Fruit fly (Drosophila melanogaster) whole organism, embryonic: ENCODE data around the gene CG15803.

Source experiments
- CG10321 ChIP-seq: fragments of 200-800 bp; sonication (Bioruptor generic); IDR thresholded peaks from 2 replicates; pipeline ENCODE4 v1.3.6; 2022; ENCODE audit warnings: missing biosample characterization, missing genetic modification characterization
- CG11085 ChIP-seq: fragments of 200-800 bp; sonication (Bioruptor generic); IDR thresholded peaks from 2 replicates; pipeline ENCODE4 v1.3.6; 2022; ENCODE audit warnings: missing biosample characterization, missing genetic modification characterization
- CG11560 ChIP-seq: fragments of 200-800 bp; sonication (Bioruptor generic); IDR thresholded peaks from 3 replicates; pipeline ENCODE4 v1.3.6; 2022; ENCODE audit warnings: missing biosample characterization, missing genetic modification characterization
- CG12155 ChIP-seq: fragments of 200-800 bp; sonication (Bioruptor generic); optimal IDR thresholded peaks from 3 replicates; lab custom pipeline; 2016; ENCODE audit warnings: missing biosample characterization, missing genetic modification characterization
- CG12942 ChIP-seq: fragments of 200-800 bp; sonication (Bioruptor generic); optimal IDR thresholded peaks from 3 replicates; lab custom pipeline; 2016; ENCODE audit warnings: missing biosample characterization, missing genetic modification characterization
- CG13624 ChIP-seq: fragments of 200-800 bp; sonication (Bioruptor generic); optimal IDR thresholded peaks from 2 replicates; lab custom pipeline; 2016; ENCODE audit warnings: missing biosample characterization, missing genetic modification characterization
- CG13894 ChIP-seq: fragments of 200-800 bp; sonication (Bioruptor generic); optimal IDR thresholded peaks from 3 replicates; lab custom pipeline; 2018; ENCODE audit warnings: missing biosample characterization, mild to moderate bottlenecking, missing genetic modification characterization, moderate library complexity
- CG14710 ChIP-seq: fragments of 200-800 bp; sonication (Bioruptor generic); optimal IDR thresholded peaks from 3 replicates; lab custom pipeline; 2019; ENCODE audit warnings: missing biosample characterization, mild to moderate bottlenecking, missing genetic modification characterization, moderate library complexity
- CG14965 ChIP-seq: fragments of 200-800 bp; sonication (Bioruptor generic); optimal IDR thresholded peaks from 2 replicates; lab custom pipeline; 2016; ENCODE audit warnings: missing biosample characterization, missing genetic modification characterization, borderline replicate concordance
- CG15696 ChIP-seq: fragments of 200-800 bp; sonication (Bioruptor generic); optimal IDR thresholded peaks from 2 replicates; lab custom pipeline; 2019; ENCODE audit warnings: missing biosample characterization, mild to moderate bottlenecking, missing genetic modification characterization, moderate library complexity
- CG16779 ChIP-seq: fragments of 200-800 bp; sonication (Bioruptor generic); IDR thresholded peaks from 2 replicates; pipeline ENCODE4 v1.3.6; 2022; ENCODE audit warnings: missing biosample characterization, missing genetic modification characterization
- CG2116 ChIP-seq: fragments of 200-800 bp; sonication (Bioruptor generic); optimal IDR thresholded peaks from 3 replicates; lab custom pipeline; 2018; ENCODE audit warnings: missing biosample characterization, mild to moderate bottlenecking, missing genetic modification characterization
- CG31224 ChIP-seq: fragments of 200-800 bp; sonication (Bioruptor generic); IDR thresholded peaks from 2 replicates; pipeline ENCODE4 v1.3.6; 2022; ENCODE audit warnings: missing biosample characterization, missing genetic modification characterization
- CG3838 ChIP-seq: fragments of 200-800 bp; sonication (Bioruptor generic); optimal IDR thresholded peaks from 3 replicates; lab custom pipeline; 2016; ENCODE audit warnings: missing biosample characterization, missing genetic modification characterization
- CG3847 ChIP-seq: fragments of 200-800 bp; sonication (Bioruptor generic); IDR thresholded peaks from 2 replicates; pipeline ENCODE4 v1.3.6; 2022; ENCODE audit warnings: missing biosample characterization, missing genetic modification characterization
- CG4730 ChIP-seq: fragments of 200-800 bp; sonication (Bioruptor generic); IDR thresholded peaks from 2 replicates; pipeline ENCODE4 v1.3.6; 2022; ENCODE audit warnings: missing biosample characterization, missing genetic modification characterization
- CG6654 ChIP-seq: fragments of 200-800 bp; sonication (Bioruptor generic); optimal IDR thresholded peaks from 2 replicates; lab custom pipeline; 2017; ENCODE audit warnings: missing biosample characterization, mild to moderate bottlenecking, missing genetic modification characterization
- CG6689 ChIP-seq: fragments of 200-800 bp; sonication (Bioruptor generic); IDR thresholded peaks from 2 replicates; pipeline ENCODE4 v1.3.6; 2022; ENCODE audit warnings: missing biosample characterization, missing genetic modification characterization
- CG8478 ChIP-seq: fragments of >200 bp; optimal IDR thresholded peaks from 2 replicates; lab custom pipeline; 2018
- CG9817 ChIP-seq: fragments of 200-800 bp; sonication (Bioruptor generic); optimal IDR thresholded peaks from 2 replicates; lab custom pipeline; 2018; ENCODE audit warnings: missing biosample characterization, mild to moderate bottlenecking, missing genetic modification characterization, moderate library complexity
- Chrac-16 ChIP-seq: fragments of 200-800 bp; sonication (Bioruptor generic); optimal IDR thresholded peaks from 3 replicates; lab custom pipeline; 2016; ENCODE audit warnings: missing biosample characterization, missing genetic modification characterization
- CrebB ChIP-seq: fragments of 200-800 bp; sonication (Bioruptor generic); optimal IDR thresholded peaks from 3 replicates; lab custom pipeline; 2018; ENCODE audit warnings: missing biosample characterization, mild to moderate bottlenecking, missing genetic modification characterization
- Dad ChIP-seq: fragments of 200-800 bp; sonication (Bioruptor generic); optimal IDR thresholded peaks from 3 replicates; lab custom pipeline; 2016; ENCODE audit warnings: missing biosample characterization, missing genetic modification characterization
- Dek ChIP-seq: fragments of 200-800 bp; sonication (Bioruptor generic); optimal IDR thresholded peaks from 3 replicates; lab custom pipeline; 2019; ENCODE audit warnings: missing biosample characterization, mild to moderate bottlenecking, missing genetic modification characterization, moderate library complexity
- Ets97D ChIP-seq: fragments of 200-800 bp; sonication (Bioruptor generic); optimal IDR thresholded peaks from 3 replicates; lab custom pipeline; 2016; ENCODE audit warnings: missing biosample characterization, missing genetic modification characterization
- HLH4C ChIP-seq: fragments of 200-800 bp; sonication (Bioruptor generic); IDR thresholded peaks from 3 replicates; pipeline ENCODE4 v1.3.6; 2022; ENCODE audit warnings: missing biosample characterization, missing genetic modification characterization; ENCODE audit not compliant: partially characterized antibody
- NFAT ChIP-seq: fragments of 200-800 bp; sonication (Bioruptor generic); IDR thresholded peaks from 2 replicates; pipeline ENCODE4 v1.3.6; 2022; ENCODE audit warnings: missing biosample characterization, missing genetic modification characterization
- Neu2 ChIP-seq: fragments of 200-800 bp; sonication (Bioruptor generic); optimal IDR thresholded peaks from 3 replicates; lab custom pipeline; 2016; ENCODE audit warnings: missing biosample characterization, missing genetic modification characterization, borderline replicate concordance
- Ravus ChIP-seq: fragments of 200-800 bp; sonication (Bioruptor generic); IDR thresholded peaks from 2 replicates; pipeline ENCODE4 v1.3.6; 2022; ENCODE audit warnings: missing biosample characterization, missing genetic modification characterization
- Sin3A ChIP-seq: fragments of >200 bp; optimal IDR thresholded peaks from 2 replicates; lab custom pipeline; 2018
- Sry-β ChIP-seq: fragments of 200-800 bp; sonication (Bioruptor generic); optimal IDR thresholded peaks from 2 replicates; lab custom pipeline; 2018; ENCODE audit warnings: missing biosample characterization, mild to moderate bottlenecking, missing genetic modification characterization, moderate library complexity
- Ssrp ChIP-seq: fragments of 200-800 bp; sonication (Bioruptor generic); optimal IDR thresholded peaks from 2 replicates; lab custom pipeline; 2018; ENCODE audit warnings: missing biosample characterization, mild to moderate bottlenecking, missing genetic modification characterization, moderate library complexity
- ash1 ChIP-seq: fragments of 200-800 bp; sonication (Bioruptor generic); optimal IDR thresholded peaks from 2 replicates; lab custom pipeline; 2018; ENCODE audit warnings: missing biosample characterization, mild to moderate bottlenecking, missing genetic modification characterization
- cato ChIP-seq: fragments of 200-800 bp; sonication (Bioruptor generic); optimal IDR thresholded peaks from 2 replicates; lab custom pipeline; 2016; ENCODE audit warnings: missing biosample characterization, missing genetic modification characterization, borderline replicate concordance
- crc ChIP-seq: fragments of 200-800 bp; sonication (Bioruptor generic); optimal IDR thresholded peaks from 2 replicates; lab custom pipeline; 2016; ENCODE audit warnings: missing biosample characterization, missing genetic modification characterization
- dpn ChIP-seq, 2 experiments: fragments of 200-800 bp; sonication (Bioruptor generic); optimal IDR thresholded peaks; 3 replicates each; lab custom pipeline; 2016; ENCODE audit warnings: missing biosample characterization in 2 of 2, missing genetic modification characterization in 2 of 2
- eve ChIP-seq, 2 experiments: fragments of >200 bp; optimal IDR thresholded peaks; 2 replicates each; lab custom pipeline; 2017; ENCODE audit warnings: missing biosample characterization in 2 of 2, missing genetic modification characterization in 2 of 2
- eyg ChIP-seq: fragments of 200-800 bp; sonication (Bioruptor generic); optimal IDR thresholded peaks from 3 replicates; lab custom pipeline; 2016; ENCODE audit warnings: missing biosample characterization, missing genetic modification characterization
- fd64A ChIP-seq: fragments of 200-800 bp; sonication (Bioruptor generic); optimal IDR thresholded peaks from 3 replicates; lab custom pipeline; 2018; ENCODE audit warnings: missing biosample characterization, mild to moderate bottlenecking, missing genetic modification characterization
- gce ChIP-seq: fragments of 200-800 bp; sonication (Bioruptor generic); IDR thresholded peaks from 3 replicates; pipeline ENCODE4 v1.3.6; 2022; ENCODE audit warnings: missing biosample characterization, missing genetic modification characterization
- gem ChIP-seq: fragments of 200-800 bp; sonication (Bioruptor generic); optimal IDR thresholded peaks from 2 replicates; lab custom pipeline; 2019; ENCODE audit warnings: missing biosample characterization, mild to moderate bottlenecking, missing genetic modification characterization, moderate library complexity
- inv ChIP-seq: fragments of 200-800 bp; sonication (Bioruptor generic); IDR thresholded peaks from 2 replicates; pipeline ENCODE4 v1.3.6; 2022; ENCODE audit warnings: missing biosample characterization, missing genetic modification characterization; ENCODE audit not compliant: partially characterized antibody
- lbe ChIP-seq: fragments of 200-800 bp; sonication (Bioruptor generic); optimal IDR thresholded peaks from 2 replicates; lab custom pipeline; 2016; ENCODE audit warnings: missing biosample characterization, mild to moderate bottlenecking, missing genetic modification characterization
- odd ChIP-seq: fragments of 200-800 bp; sonication (Bioruptor generic); optimal IDR thresholded peaks from 2 replicates; lab custom pipeline; 2017; ENCODE audit warnings: missing biosample characterization, mild to moderate bottlenecking, missing genetic modification characterization
- pros ChIP-seq: fragments of 200-800 bp; sonication (Bioruptor generic); optimal IDR thresholded peaks from 3 replicates; lab custom pipeline; 2019; ENCODE audit warnings: missing biosample characterization, mild to moderate bottlenecking, missing genetic modification characterization, moderate library complexity
- pum ChIP-seq: fragments of 200-800 bp; sonication (Bioruptor generic); optimal IDR thresholded peaks from 2 replicates; lab custom pipeline; 2016; ENCODE audit warnings: missing biosample characterization, missing genetic modification characterization
- toy ChIP-seq: fragments of 200-800 bp; sonication (Bioruptor generic); IDR thresholded peaks from 2 replicates; pipeline ENCODE4 v1.3.6; 2022; ENCODE audit warnings: missing biosample characterization, missing genetic modification characterization
- ttk ChIP-seq: fragments of 200-800 bp; sonication (Bioruptor generic); IDR thresholded peaks from 2 replicates; pipeline ENCODE4 v2.1.2; 2022; ENCODE audit warnings: missing biosample characterization, missing genetic modification characterization
- vnd ChIP-seq: fragments of 200-800 bp; sonication (Bioruptor generic); IDR thresholded peaks from 3 replicates; pipeline ENCODE4 v1.3.6; 2022; ENCODE audit warnings: missing biosample characterization, missing genetic modification characterization; ENCODE audit not compliant: partially characterized antibody
- z ChIP-seq: fragments of 200-800 bp; sonication (Bioruptor generic); IDR thresholded peaks from 3 replicates; pipeline ENCODE4 v1.3.6; 2022; ENCODE audit warnings: missing biosample characterization, missing genetic modification characterization
- zf30C ChIP-seq: fragments of 200-800 bp; sonication (Bioruptor generic); optimal IDR thresholded peaks from 3 replicates; lab custom pipeline; 2018; ENCODE audit warnings: missing biosample characterization, mild to moderate bottlenecking, missing genetic modification characterization
- zfh2 ChIP-seq: fragments of 200-800 bp; sonication (Bioruptor generic); optimal IDR thresholded peaks from 2 replicates; lab custom pipeline; 2016; ENCODE audit warnings: missing biosample characterization, missing genetic modification characterization

CG15803 gene

DNA sequence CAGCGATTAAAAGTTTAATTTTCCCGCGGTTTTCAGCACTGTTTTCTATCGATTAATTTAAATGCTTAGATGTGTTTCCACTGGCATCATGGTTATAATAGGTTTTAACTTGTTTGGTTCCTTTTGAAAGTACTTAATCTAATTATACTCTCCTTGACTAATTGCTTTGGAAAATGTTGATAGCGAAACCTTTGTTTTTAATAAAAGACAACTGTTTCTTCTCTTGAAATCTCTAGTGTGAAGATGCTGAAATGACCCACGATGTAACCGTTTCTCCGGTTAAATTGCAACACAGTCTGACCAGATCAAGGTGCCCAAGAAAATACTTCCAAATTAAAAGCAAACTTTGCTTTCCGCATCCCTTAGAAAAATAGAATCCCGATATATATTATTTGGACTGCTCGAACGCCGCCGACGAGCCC, 61.6 kb downstream of the CG15803 start, which contains the start of gene Dlc90F (continued):
- TF ChIP-seq Ets97D (peak; percentile 94), cato (peak; percentile 67), CG10321 (GFP tag; lab: Robert Waterston, UW) (peak; percentile 23; the same call in 1 of the 2 replicates), ttk (GFP tag; lab: Robert Waterston, UW) (peak; percentile 80), CG16779 (GFP tag; lab: Robert Waterston, UW) (no peak), pros (GFP tag; lab: Kevin White, UChicago) (no peak), dpn (GFP tag; optimal IDR thresholded peaks at IDR 0.05; lab: Kevin White, UChicago) (peak; percentile 76 to 85), Sry-β (GFP tag; lab: Kevin White, UChicago) (no peak), CG3838 (peak; percentile 31), inv (GFP tag; lab: Robert Waterston, UW) (peak; percentile 29; the same call in 1 of the 2 replicates), CG31224 (GFP tag; lab: Robert Waterston, UW) (peak; percentile 71), zf30C (GFP tag; lab: Kevin White, UChicago) (no peak), eve (GFP tag; optimal IDR thresholded peaks at IDR 0.05; lab: Kevin White, UChicago) (no peak), CG11085 (GFP tag; lab: Robert Waterston, UW) (peak; percentile 67; the same call in 1 of the 2 replicates), Chrac-16 (GFP tag; lab: Kevin White, UChicago) (peak; percentile 84), Sin3A (peak; percentile 99), odd (GFP tag; lab: Kevin White, UChicago) (no peak), CG12942 (peak; percentile 69), vnd (GFP tag; lab: Robert Waterston, UW) (0 out of 3 replicates have a peak, but pooled peaks have one; percentile 42), CG2116 (GFP tag; lab: Kevin White, UChicago) (peak; percentile 82), NFAT (peak; percentile 65), CG13894 (tag; lab: Kevin White, UChicago) (peak; percentile 60), Ravus (peak; percentile 28; the same call in 1 of the 2 replicates), ash1 (GFP tag; lab: Kevin White, UChicago) (no peak), fd64A (GFP tag; lab: Kevin White, UChicago) (no peak), CG11560 (tag; lab: Robert Waterston, UW) (peak; percentile 83), CrebB (tag; lab: Kevin White, UChicago) (no peak), Neu2 (GFP tag; lab: Kevin White, UChicago) (no peak), HLH4C (GFP tag; lab: Robert Waterston, UW) (no peak), CG6689 (peak; percentile 75), zfh2 (GFP tag; lab: Kevin White, UChicago) (peak; percentile 80), gce (no peak; the same call in 2 of the 3 replicates), Dek (tag; lab: Kevin White, UChicago) (peak; percentile 73), CG12155 (GFP tag; lab: Kevin White, UChicago) (peak; percentile 80), CG13624 (GFP tag; lab: Kevin White, UChicago) (peak; percentile 88), CG4730 (GFP tag; lab: Robert Waterston, UW) (no peak), CG14965 (no peak), crc (GFP tag; lab: Kevin White, UChicago) (peak; percentile 82), CG14710 (tag; lab: Kevin White, UChicago) (peak; percentile 89), CG8478 (lab: Kevin White, UChicago) (no peak), CG6654 (peak; percentile 13), Dad (GFP tag; lab: Kevin White, UChicago) (peak; percentile 53), toy (no peak), gem (tag; lab: Kevin White, UChicago) (peak; percentile 87), CG9817 (peak; percentile 86), Ssrp (tag; lab: Kevin White, UChicago) (peak; percentile 84), lbe (GFP tag; lab: Kevin White, UChicago) (peak; percentile 40), CG15696 (tag; lab: Kevin White, UChicago) (peak; percentile 62), z (no peak), eyg (GFP tag; lab: Kevin White, UChicago) (peak; percentile 78), pum (GFP tag; lab: Kevin White, UChicago) (peak; percentile 77), CG3847 (peak; percentile 86)
